Fruit fly (Drosophila melanogaster) whole organism: ENCODE data around the gene CG33229.
A peak's percentile ranks its signal among the peaks of the same experiment; 100 is the strongest.

Source experiments
- CG8478 ChIP-seq: fragments of >200 bp; optimal IDR thresholded peaks from 2 replicates; lab custom pipeline; 2018; ENCODE audit warnings: inconsistent platforms
- Dll ChIP-seq: fragments of >200 bp; optimal IDR thresholded peaks from 2 replicates; lab custom pipeline; 2017
- EcR ChIP-seq, 2 experiments: fragments of >200 bp; optimal IDR thresholded peaks; 2 replicates each; lab custom pipeline; 2017; ENCODE audit warnings: missing biosample characterization in 2 of 2, missing genetic modification characterization in 2 of 2, missing genetic modification reagents in 2 of 2
- pan ChIP-seq: fragments of >200 bp; optimal IDR thresholded peaks from 2 replicates; lab custom pipeline; 2017
- psq ChIP-seq: fragments of >200 bp; optimal IDR thresholded peaks from 2 replicates; lab custom pipeline; 2017
- usp ChIP-seq: fragments of >200 bp; optimal IDR thresholded peaks from 2 replicates; lab custom pipeline; 2017; ENCODE audit warnings: missing biosample characterization, missing genetic modification characterization, mixed read lengths

The CG33229 gene

dm6 chr3L:223019-223902 lies at the start of gene CG33229, which contains the start of gene pyx:
CG33229 (plus strand) TSS chr3L:223852.
pyx (minus strand) TSS chr3L:223069.
- TF ChIP-seq CG8478 (lab: Kevin White, UChicago) (no peak), pan (lab: Kevin White, UChicago) (no peak), psq (lab: Kevin White, UChicago) (no peak), usp (no peak), Dll (lab: Kevin White, UChicago) (no peak), EcR (GFP tag; optimal IDR thresholded peaks at IDR 0.05; lab: Kevin White, UChicago) (no peak)

dm6 chr3L:174501-174900 lies 49.2 kb upstream of the CG33229 start:
- TF ChIP-seq psq (lab: Kevin White, UChicago) (no peak), EcR (GFP tag; optimal IDR thresholded peaks at IDR 0.05; lab: Kevin White, UChicago) (no peak), Dll (lab: Kevin White, UChicago) (no peak), usp (no peak), CG8478 (lab: Kevin White, UChicago) (no peak), pan (lab: Kevin White, UChicago) (no peak)

- TF ChIP-seq usp (no peak), CG8478 (lab: Kevin White, UChicago) (no peak), psq (lab: Kevin White, UChicago) (no peak), EcR (GFP tag; optimal IDR thresholded peaks at IDR 0.05; lab: Kevin White, UChicago) (no peak), pan (lab: Kevin White, UChicago) (no peak), Dll (lab: Kevin White, UChicago) (no peak)
Measured at dm6 chr3L:175949-176348, 47.7 kb upstream of the CG33229 start, which contains the start of gene CG7049. CG7049 (minus strand) TSS chr3L:176228.

dm6 chr3L:177938-178337 lies 45.7 kb upstream of the CG33229 start:
- no peak for TF ChIP-seq EcR (GFP tag; optimal IDR thresholded peaks at IDR 0.05; lab: Kevin White, UChicago)
- TF ChIP-seq CG8478 (lab: Kevin White, UChicago): no peak
- no peak for TF ChIP-seq Dll (lab: Kevin White, UChicago)

dm6 chr3L:178445-178844 lies 45.2 kb upstream of the CG33229 start:
- no peak for TF ChIP-seq pan (lab: Kevin White, UChicago)
- TF ChIP-seq psq (lab: Kevin White, UChicago): no peak
- TF ChIP-seq EcR (GFP tag; optimal IDR thresholded peaks at IDR 0.05; lab: Kevin White, UChicago): no peak
- no peak for TF ChIP-seq usp
- TF ChIP-seq Dll (lab: Kevin White, UChicago): no peak

dm6 chr3L:178913-179488 lies 44.7 kb upstream of the CG33229 start, which contains the start of gene Vdup1:
Vdup1 (minus strand) TSS chr3L:178963.
- TF ChIP-seq usp (no peak), CG8478 (lab: Kevin White, UChicago) (no peak)

dm6 chr3L:179490-180261 lies 44.0 kb upstream of the CG33229 start, which contains the start of gene CG13875:
CG13875 (plus strand) TSS chr3L:179923.
- TF ChIP-seq CG8478 (lab: Kevin White, UChicago) (no peak), usp (no peak), pan (lab: Kevin White, UChicago) (no peak), EcR (GFP tag; optimal IDR thresholded peaks at IDR 0.05; lab: Kevin White, UChicago) (no peak), Dll (lab: Kevin White, UChicago) (no peak), psq (lab: Kevin White, UChicago) (no peak)

dm6 chr3L:180262-180543 lies 43.4 kb upstream of the CG33229 start:
- TF ChIP-seq EcR (GFP tag; optimal IDR thresholded peaks at IDR 0.05; lab: Kevin White, UChicago): no peak
- TF ChIP-seq pan (lab: Kevin White, UChicago): no peak
- no peak for TF ChIP-seq Dll (lab: Kevin White, UChicago)
- no peak for TF ChIP-seq CG8478 (lab: Kevin White, UChicago)
- TF ChIP-seq psq (lab: Kevin White, UChicago): no peak
- no peak for TF ChIP-seq usp

dm6 chr3L:184251-184650 lies 39.4 kb upstream of the CG33229 start, which contains the start of the genes CG34140, Mkp and Mtch:
CG34140 (minus strand) TSS chr3L:184424.
Mkp (minus strand) TSS chr3L:184540.
Mtch (plus strand) TSS chr3L:184626.
- no peak for TF ChIP-seq EcR (GFP tag; optimal IDR thresholded peaks at IDR 0.05; lab: Kevin White, UChicago)
- no peak for TF ChIP-seq usp
- no peak for TF ChIP-seq CG8478 (lab: Kevin White, UChicago)
- no peak for TF ChIP-seq Dll (lab: Kevin White, UChicago)
- TF ChIP-seq pan (lab: Kevin White, UChicago): no peak
- no peak for TF ChIP-seq psq (lab: Kevin White, UChicago)

dm6 chr3L:199050-199745 lies 24.5 kb upstream of the CG33229 start:
- no peak for TF ChIP-seq usp
- peak; percentile 51 for TF ChIP-seq CG8478 (lab: Kevin White, UChicago)
